Fruit fly (Drosophila melanogaster) whole organism, embryonic: ENCODE measurements around the gene IntS6.

Experiments
- CG10274 ChIP-seq: fragments of 200-800 bp; sonication (Bioruptor generic); optimal IDR thresholded peaks from 3 replicates; lab custom pipeline; 2017; ENCODE audit warnings: missing biosample characterization, mild to moderate bottlenecking, missing genetic modification characterization
- CG10959 ChIP-seq: fragments of 200-800 bp; sonication (Bioruptor generic); IDR thresholded peaks from 2 replicates; pipeline ENCODE4 v1.3.6; 2022; ENCODE audit warnings: missing biosample characterization, missing genetic modification characterization
- CG14441 ChIP-seq: fragments of 200-800 bp; sonication (Bioruptor generic); IDR thresholded peaks from 2 replicates; pipeline ENCODE4 v1.3.6; 2022; ENCODE audit warnings: missing biosample characterization, missing genetic modification characterization
- CG1529 ChIP-seq: fragments of 200-800 bp; sonication (Bioruptor generic); optimal IDR thresholded peaks from 3 replicates; lab custom pipeline; 2018; ENCODE audit warnings: missing biosample characterization, missing genetic modification characterization
- CG16815 ChIP-seq: fragments of 200-800 bp; sonication (Bioruptor generic); optimal IDR thresholded peaks from 3 replicates; lab custom pipeline; 2017; ENCODE audit warnings: missing biosample characterization, mild to moderate bottlenecking, missing genetic modification characterization
- CG17568 ChIP-seq: fragments of 200-800 bp; sonication (Bioruptor generic); optimal IDR thresholded peaks from 2 replicates; lab custom pipeline; 2018; ENCODE audit warnings: missing biosample characterization, mild to moderate bottlenecking, missing genetic modification characterization, moderate library complexity
- CG18599 ChIP-seq: fragments of 200-800 bp; sonication (Bioruptor generic); optimal IDR thresholded peaks from 3 replicates; lab custom pipeline; 2017; ENCODE audit warnings: missing biosample characterization, missing genetic modification characterization, mild to moderate bottlenecking, moderate library complexity, missing genetic modification reagents
- CG2678 ChIP-seq: fragments of 200-800 bp; sonication (Bioruptor generic); optimal IDR thresholded peaks from 3 replicates; lab custom pipeline; 2019; ENCODE audit warnings: missing biosample characterization, mild to moderate bottlenecking, missing genetic modification characterization, moderate library complexity
- CG30431 ChIP-seq: fragments of 200-800 bp; sonication (Bioruptor generic); optimal IDR thresholded peaks from 2 replicates; lab custom pipeline; 2017; ENCODE audit warnings: missing biosample characterization, missing genetic modification characterization
- CG31365 ChIP-seq: fragments of 200-800 bp; sonication (Bioruptor generic); optimal IDR thresholded peaks from 2 replicates; lab custom pipeline; 2018; ENCODE audit warnings: missing biosample characterization, mild to moderate bottlenecking, missing genetic modification characterization
- CG3995 ChIP-seq: fragments of 200-800 bp; sonication (Bioruptor generic); optimal IDR thresholded peaks from 3 replicates; lab custom pipeline; 2016; ENCODE audit warnings: missing biosample characterization, missing genetic modification characterization
- CG6683 ChIP-seq: fragments of 200-800 bp; sonication (Bioruptor generic); optimal IDR thresholded peaks from 2 replicates; lab custom pipeline; 2017; ENCODE audit warnings: missing biosample characterization, mild to moderate bottlenecking, missing genetic modification characterization, missing genetic modification reagents
- CG9817 ChIP-seq: fragments of 200-800 bp; sonication (Bioruptor generic); optimal IDR thresholded peaks from 2 replicates; lab custom pipeline; 2018; ENCODE audit warnings: missing biosample characterization, mild to moderate bottlenecking, missing genetic modification characterization, moderate library complexity
- D19A ChIP-seq: fragments of 200-800 bp; optimal IDR thresholded peaks from 3 replicates; lab custom pipeline; 2019; ENCODE audit warnings: missing biosample characterization, mild to moderate bottlenecking, missing genetic modification characterization, moderate library complexity
- Dek ChIP-seq: fragments of 200-800 bp; sonication (Bioruptor generic); optimal IDR thresholded peaks from 3 replicates; lab custom pipeline; 2019; ENCODE audit warnings: missing biosample characterization, mild to moderate bottlenecking, missing genetic modification characterization, moderate library complexity
- Dll ChIP-seq: fragments of 200-800 bp; sonication (Bioruptor generic); IDR thresholded peaks from 4 replicates; pipeline ENCODE4 v1.3.6; 2022; ENCODE audit warnings: missing biosample characterization, missing genetic modification characterization; ENCODE audit not compliant: partially characterized antibody
- E2f1 ChIP-seq: fragments of 200-800 bp; sonication (Bioruptor generic); IDR thresholded peaks from 2 replicates; pipeline ENCODE4 v1.3.6; 2022; ENCODE audit warnings: missing biosample characterization, missing genetic modification characterization
- ERR ChIP-seq: fragments of 200-800 bp; sonication (Bioruptor generic); optimal IDR thresholded peaks from 2 replicates; lab custom pipeline; 2016; ENCODE audit warnings: missing biosample characterization, missing genetic modification characterization
- HHEX ChIP-seq: fragments of 200-800 bp; sonication (Bioruptor generic); optimal IDR thresholded peaks from 3 replicates; lab custom pipeline; 2017; ENCODE audit warnings: missing biosample characterization, mild to moderate bottlenecking, missing genetic modification characterization, missing genetic modification reagents
- HmgZ ChIP-seq: fragments of 200-800 bp; sonication (Bioruptor generic); optimal IDR thresholded peaks from 2 replicates; lab custom pipeline; 2018; ENCODE audit warnings: missing biosample characterization, mild to moderate bottlenecking, missing genetic modification characterization
- NFAT ChIP-seq: fragments of 200-800 bp; sonication (Bioruptor generic); IDR thresholded peaks from 2 replicates; pipeline ENCODE4 v1.3.6; 2022; ENCODE audit warnings: missing biosample characterization, missing genetic modification characterization
- Nf-YC ChIP-seq: fragments of 200-800 bp; optimal IDR thresholded peaks from 3 replicates; lab custom pipeline; 2019; ENCODE audit warnings: missing biosample characterization, mild to moderate bottlenecking, missing genetic modification characterization, moderate library complexity
- Optix ChIP-seq: fragments of 200-800 bp; sonication (Bioruptor generic); IDR thresholded peaks from 3 replicates; pipeline ENCODE4 v1.3.6; 2022; ENCODE audit warnings: missing biosample characterization, missing genetic modification characterization
- Sry-δ ChIP-seq: fragments of 200-800 bp; sonication (Bioruptor generic); optimal IDR thresholded peaks from 2 replicates; lab custom pipeline; 2016; ENCODE audit warnings: missing biosample characterization, missing genetic modification characterization
- Trl ChIP-seq, 3 experiments: fragments of >200 bp in 2 of 3; fragments of 200-800 bp in 1 of 3; sonication (Bioruptor generic) in 1 of 3; optimal IDR thresholded peaks; 2 replicates in 1 of 3; 3 replicates in 2 of 3; lab custom pipeline; 2016 to 2017; ENCODE audit warnings: missing biosample characterization in 1 of 3, missing genetic modification characterization in 1 of 3
- abd-A ChIP-seq: fragments of 200-800 bp; sonication (Bioruptor generic); optimal IDR thresholded peaks from 3 replicates; lab custom pipeline; 2019; ENCODE audit warnings: missing biosample characterization, mild to moderate bottlenecking, missing genetic modification characterization, moderate library complexity
- ac ChIP-seq: fragments of 200-800 bp; sonication (Bioruptor generic); optimal IDR thresholded peaks from 3 replicates; lab custom pipeline; 2017; ENCODE audit warnings: missing biosample characterization, mild to moderate bottlenecking, missing genetic modification characterization
- al ChIP-seq: fragments of 200-800 bp; sonication (Bioruptor generic); IDR thresholded peaks from 2 replicates; pipeline ENCODE4 v1.3.6; 2022; ENCODE audit warnings: missing biosample characterization, missing genetic modification characterization
- ara ChIP-seq: fragments of 200-800 bp; sonication (Bioruptor generic); IDR thresholded peaks from 2 replicates; pipeline ENCODE4 v1.3.6; 2022; ENCODE audit warnings: missing biosample characterization, missing genetic modification characterization
- bbx ChIP-seq: fragments of 200-800 bp; sonication (Bioruptor generic); IDR thresholded peaks from 2 replicates; pipeline ENCODE4 v1.3.6; 2022; ENCODE audit warnings: missing biosample characterization, missing genetic modification characterization; ENCODE audit not compliant: partially characterized antibody
- fd96Cb ChIP-seq: fragments of 200-800 bp; sonication (Bioruptor generic); optimal IDR thresholded peaks from 2 replicates; lab custom pipeline; 2018; ENCODE audit warnings: missing biosample characterization, mild to moderate bottlenecking, missing genetic modification characterization, moderate library complexity
- grau ChIP-seq: fragments of 200-800 bp; optimal IDR thresholded peaks from 3 replicates; lab custom pipeline; 2019; ENCODE audit warnings: missing biosample characterization, mild to moderate bottlenecking, missing genetic modification characterization, moderate library complexity
- gro ChIP-seq: fragments of 200-800 bp; sonication (Bioruptor generic); optimal IDR thresholded peaks from 2 replicates; lab custom pipeline; 2016; ENCODE audit warnings: missing biosample characterization, missing genetic modification characterization
- gt ChIP-seq: fragments of 200-800 bp; sonication (Bioruptor generic); IDR thresholded peaks from 2 replicates; pipeline ENCODE4 v1.3.6; 2022; ENCODE audit warnings: missing biosample characterization, missing genetic modification characterization
- hb ChIP-seq: fragments of 200-800 bp; sonication (Bioruptor generic); IDR thresholded peaks from 3 replicates; pipeline ENCODE4 v1.3.6; 2022; ENCODE audit warnings: missing biosample characterization, missing genetic modification characterization; ENCODE audit not compliant: partially characterized antibody
- lab ChIP-seq: fragments of 200-800 bp; sonication (Bioruptor generic); optimal IDR thresholded peaks from 3 replicates; lab custom pipeline; 2017; ENCODE audit warnings: missing biosample characterization, missing genetic modification characterization, mild to moderate bottlenecking, moderate library complexity, missing genetic modification reagents
- nom ChIP-seq: fragments of 200-800 bp; sonication (Bioruptor generic); optimal IDR thresholded peaks from 2 replicates; lab custom pipeline; 2017; ENCODE audit warnings: missing biosample characterization, missing genetic modification characterization, mild to moderate bottlenecking, moderate library complexity, missing genetic modification reagents
- odd ChIP-seq: fragments of 200-800 bp; sonication (Bioruptor generic); optimal IDR thresholded peaks from 2 replicates; lab custom pipeline; 2017; ENCODE audit warnings: missing biosample characterization, mild to moderate bottlenecking, missing genetic modification characterization
- pan ChIP-seq, 4 experiments: fragments of >200 bp in 3 of 4; fragments of 200-800 bp in 1 of 4; sonication (Bioruptor generic) in 1 of 4; optimal IDR thresholded peaks in 3 of 4; IDR thresholded peaks in 1 of 4; 2 replicates each; pipeline versions ENCODE4 v1.3.6 to Lab custom; 2017 to 2022; ENCODE audit warnings: missing biosample characterization in 2 of 4, missing genetic modification characterization in 2 of 4, mixed read lengths in 1 of 4
- pb ChIP-seq: fragments of 200-800 bp; sonication (Bioruptor generic); optimal IDR thresholded peaks from 3 replicates; lab custom pipeline; 2016; ENCODE audit warnings: missing biosample characterization, missing genetic modification characterization
- ranshi ChIP-seq: fragments of 200-800 bp; sonication (Bioruptor generic); IDR thresholded peaks from 2 replicates; pipeline ENCODE4 v1.3.6; 2022; ENCODE audit warnings: missing biosample characterization, missing genetic modification characterization
- sens-2 ChIP-seq: fragments of 200-800 bp; sonication (Bioruptor generic); IDR thresholded peaks from 2 replicates; pipeline ENCODE4 v1.3.6; 2022; ENCODE audit warnings: missing biosample characterization, missing genetic modification characterization
- seq ChIP-seq: fragments of 200-800 bp; sonication (Bioruptor generic); IDR thresholded peaks from 2 replicates; pipeline ENCODE4 v1.3.6; 2022; ENCODE audit warnings: missing biosample characterization, missing genetic modification characterization
- sim ChIP-seq: fragments of 200-800 bp; sonication (Bioruptor generic); IDR thresholded peaks from 2 replicates; pipeline ENCODE4 v1.3.6; 2022; ENCODE audit warnings: missing biosample characterization, missing genetic modification characterization
- so ChIP-seq: fragments of 200-800 bp; sonication (Bioruptor generic); IDR thresholded peaks from 3 replicates; pipeline ENCODE4 v1.3.6; 2022; ENCODE audit warnings: missing biosample characterization, missing genetic modification characterization
- sug ChIP-seq: fragments of 200-800 bp; optimal IDR thresholded peaks from 2 replicates; lab custom pipeline; 2019; ENCODE audit warnings: missing biosample characterization, mild to moderate bottlenecking, missing genetic modification characterization, moderate library complexity
- tio ChIP-seq: fragments of 200-800 bp; sonication (Bioruptor generic); optimal IDR thresholded peaks from 2 replicates; lab custom pipeline; 2017; ENCODE audit warnings: missing biosample characterization, missing genetic modification characterization, inconsistent platforms
- unc-4 ChIP-seq: fragments of 200-800 bp; sonication (Bioruptor generic); IDR thresholded peaks from 2 replicates; pipeline ENCODE4 v1.3.6; 2022; ENCODE audit warnings: missing biosample characterization, missing genetic modification characterization; ENCODE audit not compliant: partially characterized antibody
- wek ChIP-seq: fragments of 200-800 bp; sonication (Bioruptor generic); optimal IDR thresholded peaks from 3 replicates; lab custom pipeline; 2018; ENCODE audit warnings: missing biosample characterization, mild to moderate bottlenecking, missing genetic modification characterization, moderate library complexity

Gene IntS6

DNA sequence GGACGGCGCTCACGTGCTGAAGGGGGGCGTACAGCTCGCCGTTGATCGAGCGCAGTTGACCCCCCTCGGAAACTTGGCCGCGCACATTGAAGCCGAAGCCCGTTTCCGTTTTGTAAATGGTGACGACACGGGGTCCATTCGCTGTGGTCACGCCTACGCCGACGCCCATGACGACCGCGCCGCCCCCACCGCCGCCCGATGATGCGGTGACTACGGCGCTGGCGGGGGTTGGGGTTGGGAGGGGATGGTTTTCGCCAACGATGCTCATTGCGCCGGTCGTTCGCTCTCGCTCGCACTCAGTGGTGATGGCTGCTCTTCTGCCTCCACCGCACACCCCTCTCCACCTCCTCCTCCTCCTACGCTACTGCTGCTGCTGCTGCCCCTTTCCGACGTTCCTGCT is 9.9 kb downstream of the IntS6 start (continued):
- no peak for TF ChIP-seq HmgZ (tag; lab: Kevin White, UChicago)
- no peak for TF ChIP-seq tio (GFP tag; lab: Kevin White, UChicago)
- TF ChIP-seq NFAT (GFP tag; lab: Robert Waterston, UW): 0 out of 2 replicates have a peak, but pooled peaks have one; percentile 19
- no peak for TF ChIP-seq gro (GFP tag; lab: Kevin White, UChicago)
- TF ChIP-seq nom: no peak
- peak; percentile 16 for TF ChIP-seq grau
- no peak for TF ChIP-seq fd96Cb (tag; lab: Kevin White, UChicago)
- no peak for TF ChIP-seq CG10274 (GFP tag; lab: Kevin White, UChicago)
- TF ChIP-seq CG30431 (GFP tag; lab: Kevin White, UChicago): no peak
- TF ChIP-seq D19A (tag; lab: Kevin White, UChicago): no peak
- no peak for TF ChIP-seq sens-2
- TF ChIP-seq CG9817 (tag; lab: Kevin White, UChicago): no peak
- TF ChIP-seq bbx (GFP tag; lab: Robert Waterston, UW): no peak
- peak; percentile 61 for TF ChIP-seq CG14441 (GFP tag; lab: Robert Waterston, UW)
- no peak for TF ChIP-seq odd (GFP tag; lab: Kevin White, UChicago)
- no peak for TF ChIP-seq Dll
- TF ChIP-seq ranshi (GFP tag; lab: Robert Waterston, UW): 0 out of 2 replicates have a peak, but pooled peaks have one; percentile 34
- TF ChIP-seq ERR (GFP tag; lab: Kevin White, UChicago): no peak
- peak; percentile 57 for TF ChIP-seq CG18599
- no peak for TF ChIP-seq CG3995 (GFP tag; lab: Kevin White, UChicago)
- 0 out of 3 replicates have a peak, but pooled peaks have one; percentile 50 for TF ChIP-seq so (GFP tag; lab: Robert Waterston, UW)
- no peak for TF ChIP-seq unc-4 (GFP tag; lab: Robert Waterston, UW)
- no peak for TF ChIP-seq pb (GFP tag; lab: Kevin White, UChicago)
- no peak for TF ChIP-seq Trl (optimal IDR thresholded peaks at IDR 0.05; lab: Kevin White, UChicago)
- no peak for TF ChIP-seq Trl (GFP tag; optimal IDR thresholded peaks at IDR 0.05; lab: Kevin White, UChicago)
- TF ChIP-seq wek (GFP tag; lab: Kevin White, UChicago): no peak
- peak; percentile 45 for TF ChIP-seq HHEX (GFP tag; lab: Kevin White, UChicago)
- TF ChIP-seq CG16815 (GFP tag; lab: Kevin White, UChicago): peak; percentile 13
- TF ChIP-seq CG17568: no peak
- no peak for TF ChIP-seq gt (GFP tag; lab: Robert Waterston, UW)
- no peak for TF ChIP-seq sim (GFP tag; lab: Robert Waterston, UW)
- no peak for TF ChIP-seq ac
- no peak for TF ChIP-seq sug (tag; lab: Kevin White, UChicago)
- no peak for TF ChIP-seq CG10959 (GFP tag; lab: Robert Waterston, UW)
- peak; percentile 23 for TF ChIP-seq Nf-YC (tag; lab: Kevin White, UChicago)
- TF ChIP-seq hb (GFP tag; lab: Robert Waterston, UW): no peak
- peak; percentile 35; the same call in 1 of the 2 replicates for TF ChIP-seq seq (GFP tag; lab: Robert Waterston, UW)
- TF ChIP-seq E2f1 (GFP tag; lab: Robert Waterston, UW): peak; percentile 17; the same call in 1 of the 2 replicates
- TF ChIP-seq Dek (tag; lab: Kevin White, UChicago): no peak
- no peak for TF ChIP-seq CG31365 (tag; lab: Kevin White, UChicago)
- TF ChIP-seq pan (optimal IDR thresholded peaks at IDR 0.05; lab: Kevin White, UChicago): no peak
- TF ChIP-seq pan (GFP tag; optimal IDR thresholded peaks at IDR 0.05 in 1 of 2, IDR thresholded peaks at IDR 0.05 in 1 of 2): peak in 1 of 2 experiments; percentile 38
- TF ChIP-seq al: no peak
- TF ChIP-seq CG2678: no peak
- TF ChIP-seq lab (GFP tag; lab: Kevin White, UChicago): peak; percentile 44
- TF ChIP-seq Sry-δ: no peak
- peak; percentile 8 for TF ChIP-seq abd-A (tag; lab: Kevin White, UChicago)
- TF ChIP-seq Optix (GFP tag; lab: Robert Waterston, UW): no peak
- no peak for TF ChIP-seq CG6683 (GFP tag; lab: Kevin White, UChicago)
- no peak for TF ChIP-seq CG1529 (GFP tag; lab: Kevin White, UChicago)
- peak; percentile 47; the same call in 1 of the 2 replicates for TF ChIP-seq ara
